Fruit fly (Drosophila melanogaster) whole organism, embryonic: ENCODE measurements around the gene Sfp93F.

Experiments used
- Ada2b ChIP-seq: fragments of 200-800 bp; sonication (Bioruptor generic); IDR thresholded peaks from 2 replicates; pipeline ENCODE4 v1.3.6; 2022; ENCODE audit warnings: missing biosample characterization, missing genetic modification characterization
- Atf-2 ChIP-seq: fragments of 200-800 bp; sonication (Bioruptor generic); optimal IDR thresholded peaks from 2 replicates; lab custom pipeline; 2016; ENCODE audit warnings: missing biosample characterization, missing genetic modification characterization
- Atf6 ChIP-seq: fragments of 200-800 bp; sonication (Bioruptor generic); IDR thresholded peaks from 2 replicates; pipeline ENCODE4 v1.3.6; 2022; ENCODE audit warnings: missing biosample characterization, missing genetic modification characterization
- CG10321 ChIP-seq: fragments of 200-800 bp; sonication (Bioruptor generic); IDR thresholded peaks from 2 replicates; pipeline ENCODE4 v1.3.6; 2022; ENCODE audit warnings: missing biosample characterization, missing genetic modification characterization
- CG10366 ChIP-seq: fragments of 200-800 bp; sonication (Bioruptor generic); IDR thresholded peaks from 2 replicates; pipeline ENCODE4 v1.3.6; 2022; ENCODE audit warnings: missing biosample characterization, missing genetic modification characterization
- CG10431 ChIP-seq: fragments of 200-800 bp; sonication (Bioruptor generic); optimal IDR thresholded peaks from 3 replicates; lab custom pipeline; 2018; ENCODE audit warnings: missing biosample characterization, mild to moderate bottlenecking, missing genetic modification characterization
- CG10959 ChIP-seq: fragments of 200-800 bp; sonication (Bioruptor generic); IDR thresholded peaks from 2 replicates; pipeline ENCODE4 v1.3.6; 2022; ENCODE audit warnings: missing biosample characterization, missing genetic modification characterization
- CG11247 ChIP-seq: fragments of 200-800 bp; sonication (Bioruptor generic); IDR thresholded peaks from 2 replicates; pipeline ENCODE4 v1.3.6; 2022; ENCODE audit warnings: missing biosample characterization, missing genetic modification characterization
- CG12236 ChIP-seq: fragments of 200-800 bp; sonication (Bioruptor generic); optimal IDR thresholded peaks from 2 replicates; lab custom pipeline; 2016; ENCODE audit warnings: missing biosample characterization, missing genetic modification characterization
- CG14050 ChIP-seq: fragments of 200-800 bp; sonication (Bioruptor generic); IDR thresholded peaks from 3 replicates; pipeline ENCODE4 v1.3.6; 2022; ENCODE audit warnings: missing biosample characterization, missing genetic modification characterization
- CG15479 ChIP-seq: fragments of 200-800 bp; sonication (Bioruptor generic); optimal IDR thresholded peaks from 3 replicates; lab custom pipeline; 2019; ENCODE audit warnings: missing biosample characterization, mild to moderate bottlenecking, missing genetic modification characterization, moderate library complexity
- CG17359 ChIP-seq: fragments of 200-800 bp; sonication (Bioruptor generic); optimal IDR thresholded peaks from 3 replicates; lab custom pipeline; 2018; ENCODE audit warnings: missing biosample characterization, mild to moderate bottlenecking, missing genetic modification characterization, moderate library complexity
- CG17912 ChIP-seq: fragments of 200-800 bp; sonication (Bioruptor generic); optimal IDR thresholded peaks from 2 replicates; lab custom pipeline; 2018; ENCODE audit warnings: missing biosample characterization, mild to moderate bottlenecking, missing genetic modification characterization
- CG18262 ChIP-seq: fragments of 200-800 bp; optimal IDR thresholded peaks from 3 replicates; lab custom pipeline; 2019; ENCODE audit warnings: missing biosample characterization, mild to moderate bottlenecking, missing genetic modification characterization, moderate library complexity
- CG2129 ChIP-seq: fragments of 200-800 bp; sonication (Bioruptor generic); IDR thresholded peaks from 2 replicates; pipeline ENCODE4 v1.3.6; 2022; ENCODE audit warnings: missing biosample characterization, missing genetic modification characterization; ENCODE audit not compliant: partially characterized antibody
- CG2875 ChIP-seq: fragments of 200-800 bp; sonication (Bioruptor generic); optimal IDR thresholded peaks from 2 replicates; lab custom pipeline; 2017; ENCODE audit warnings: missing biosample characterization, mild to moderate bottlenecking, missing genetic modification characterization, missing genetic modification reagents
- CG3726 ChIP-seq: fragments of 200-800 bp; sonication (Bioruptor generic); IDR thresholded peaks from 3 replicates; pipeline ENCODE4, ENCODE4 v1.3.6; 2022; ENCODE audit warnings: missing biosample characterization, missing genetic modification characterization
- CG5180 ChIP-seq: fragments of 200-800 bp; sonication (Bioruptor generic); optimal IDR thresholded peaks from 3 replicates; lab custom pipeline; 2017; ENCODE audit warnings: missing biosample characterization, missing genetic modification characterization, mild to moderate bottlenecking, moderate library complexity, missing genetic modification reagents
- CG8924 ChIP-seq: fragments of 200-800 bp; optimal IDR thresholded peaks from 3 replicates; lab custom pipeline; 2019; ENCODE audit warnings: missing biosample characterization, mild to moderate bottlenecking, missing genetic modification characterization, moderate library complexity
- CG9437 ChIP-seq: fragments of 200-800 bp; sonication (Bioruptor generic); optimal IDR thresholded peaks from 2 replicates; lab custom pipeline; 2018; ENCODE audit warnings: missing biosample characterization, mild to moderate bottlenecking, missing genetic modification characterization
- CG9932 ChIP-seq: fragments of 200-800 bp; sonication (Bioruptor generic); IDR thresholded peaks from 2 replicates; pipeline ENCODE4 v1.3.6; 2022; ENCODE audit warnings: missing biosample characterization, missing genetic modification characterization
- Dad ChIP-seq: fragments of 200-800 bp; sonication (Bioruptor generic); optimal IDR thresholded peaks from 3 replicates; lab custom pipeline; 2016; ENCODE audit warnings: missing biosample characterization, missing genetic modification characterization
- E2f1 ChIP-seq: fragments of 200-800 bp; sonication (Bioruptor generic); IDR thresholded peaks from 2 replicates; pipeline ENCODE4 v1.3.6; 2022; ENCODE audit warnings: missing biosample characterization, missing genetic modification characterization
- Gsc ChIP-seq: fragments of 200-800 bp; sonication (Bioruptor generic); IDR thresholded peaks from 2 replicates; pipeline ENCODE4 v1.3.6; 2022; ENCODE audit warnings: missing biosample characterization, missing genetic modification characterization
- Hey ChIP-seq: fragments of 200-800 bp; sonication (Bioruptor generic); optimal IDR thresholded peaks from 3 replicates; lab custom pipeline; 2018; ENCODE audit warnings: missing biosample characterization, mild to moderate bottlenecking, missing genetic modification characterization
- Opbp ChIP-seq: fragments of 200-800 bp; sonication (Bioruptor generic); IDR thresholded peaks from 3 replicates; pipeline ENCODE4 v1.3.6; 2022; ENCODE audit warnings: missing biosample characterization, missing genetic modification characterization; ENCODE audit not compliant: partially characterized antibody
- Optix ChIP-seq: fragments of 200-800 bp; sonication (Bioruptor generic); IDR thresholded peaks from 3 replicates; pipeline ENCODE4 v1.3.6; 2022; ENCODE audit warnings: missing biosample characterization, missing genetic modification characterization
- Ptx1 ChIP-seq: fragments of 200-800 bp; sonication (Bioruptor generic); IDR thresholded peaks from 2 replicates; pipeline ENCODE4 v1.3.6; 2022; ENCODE audit warnings: missing biosample characterization, missing genetic modification characterization
- Ssrp ChIP-seq: fragments of 200-800 bp; sonication (Bioruptor generic); optimal IDR thresholded peaks from 2 replicates; lab custom pipeline; 2018; ENCODE audit warnings: missing biosample characterization, mild to moderate bottlenecking, missing genetic modification characterization, moderate library complexity
- Stat92E ChIP-seq, 3 experiments: fragments of >200 bp in 2 of 3; fragments of 200-800 bp in 1 of 3; sonication (Bioruptor generic) in 1 of 3; optimal IDR thresholded peaks; 2 replicates each; lab custom pipeline; 2017 to 2019; ENCODE audit warnings: missing biosample characterization in 3 of 3, missing genetic modification characterization in 3 of 3, mild to moderate bottlenecking in 1 of 3, moderate library complexity in 1 of 3
- aop ChIP-seq: fragments of 200-800 bp; sonication (Bioruptor generic); IDR thresholded peaks from 2 replicates; pipeline ENCODE4 v1.3.6; 2022; ENCODE audit warnings: missing biosample characterization, missing genetic modification characterization
- ara ChIP-seq: fragments of 200-800 bp; sonication (Bioruptor generic); IDR thresholded peaks from 2 replicates; pipeline ENCODE4 v1.3.6; 2022; ENCODE audit warnings: missing biosample characterization, missing genetic modification characterization
- chif ChIP-seq, 2 experiments: fragments of 200-800 bp; sonication (Bioruptor generic); optimal IDR thresholded peaks; 3 replicates each; lab custom pipeline; 2016; ENCODE audit warnings: missing biosample characterization in 2 of 2, missing genetic modification characterization in 2 of 2
- dmrt99B ChIP-seq: fragments of 200-800 bp; sonication (Bioruptor generic); optimal IDR thresholded peaks from 2 replicates; lab custom pipeline; 2018; ENCODE audit warnings: missing biosample characterization, mild to moderate bottlenecking, missing genetic modification characterization, moderate library complexity
- dysf ChIP-seq: fragments of 200-800 bp; sonication (Bioruptor generic); IDR thresholded peaks from 3 replicates; pipeline ENCODE4 v1.3.6; 2022; ENCODE audit warnings: missing biosample characterization, missing genetic modification characterization
- esg ChIP-seq: fragments of 200-800 bp; sonication (Bioruptor generic); conservative IDR thresholded peaks from 2 replicates; pipeline ENCODE4 v1.3.6; 2022; ENCODE audit warnings: missing biosample characterization, missing genetic modification characterization
- gem ChIP-seq: fragments of 200-800 bp; sonication (Bioruptor generic); optimal IDR thresholded peaks from 2 replicates; lab custom pipeline; 2019; ENCODE audit warnings: missing biosample characterization, mild to moderate bottlenecking, missing genetic modification characterization, moderate library complexity
- grau ChIP-seq: fragments of 200-800 bp; optimal IDR thresholded peaks from 3 replicates; lab custom pipeline; 2019; ENCODE audit warnings: missing biosample characterization, mild to moderate bottlenecking, missing genetic modification characterization, moderate library complexity
- hkb ChIP-seq, 2 experiments: fragments of 200-800 bp in 1 of 2; fragments of >200 bp in 1 of 2; sonication (Bioruptor generic) in 1 of 2; IDR thresholded peaks in 1 of 2; optimal IDR thresholded peaks in 1 of 2; 2 replicates each; pipeline versions ENCODE4 v1.3.6 to Lab custom; 2017 to 2022; ENCODE audit warnings: missing biosample characterization in 1 of 2, missing genetic modification characterization in 1 of 2
- inv ChIP-seq: fragments of 200-800 bp; sonication (Bioruptor generic); IDR thresholded peaks from 2 replicates; pipeline ENCODE4 v1.3.6; 2022; ENCODE audit warnings: missing biosample characterization, missing genetic modification characterization; ENCODE audit not compliant: partially characterized antibody
- lmd ChIP-seq: fragments of 200-800 bp; sonication (Bioruptor generic); IDR thresholded peaks from 2 replicates; pipeline ENCODE4 v1.3.6; 2022; ENCODE audit warnings: missing biosample characterization, missing genetic modification characterization
- nerfin-1 ChIP-seq: fragments of 200-800 bp; sonication (Bioruptor generic); optimal IDR thresholded peaks from 3 replicates; lab custom pipeline; 2019; ENCODE audit warnings: missing biosample characterization, mild to moderate bottlenecking, missing genetic modification characterization, moderate library complexity
- scrt ChIP-seq: fragments of 200-800 bp; sonication (Bioruptor generic); optimal IDR thresholded peaks from 2 replicates; lab custom pipeline; 2018; ENCODE audit warnings: missing biosample characterization, mild to moderate bottlenecking, missing genetic modification characterization, moderate library complexity
- sd ChIP-seq: fragments of 200-800 bp; sonication (Bioruptor generic); optimal IDR thresholded peaks from 3 replicates; lab custom pipeline; 2018; ENCODE audit warnings: missing biosample characterization, mild to moderate bottlenecking, missing genetic modification characterization, moderate library complexity
- tgo ChIP-seq: fragments of 200-800 bp; sonication (Bioruptor generic); IDR thresholded peaks from 3 replicates; pipeline ENCODE4 v1.3.6; 2022; ENCODE audit warnings: missing biosample characterization, missing genetic modification characterization
- vvl ChIP-seq: fragments of 200-800 bp; sonication (Bioruptor generic); IDR thresholded peaks from 2 replicates; pipeline ENCODE4 v1.3.6; 2022; ENCODE audit warnings: missing biosample characterization, missing genetic modification characterization
- wor ChIP-seq: fragments of 200-800 bp; sonication (Bioruptor generic); IDR thresholded peaks from 2 replicates; pipeline ENCODE4 v1.3.6; 2022; ENCODE audit warnings: missing biosample characterization, missing genetic modification characterization

Gene Sfp93F

DNA sequence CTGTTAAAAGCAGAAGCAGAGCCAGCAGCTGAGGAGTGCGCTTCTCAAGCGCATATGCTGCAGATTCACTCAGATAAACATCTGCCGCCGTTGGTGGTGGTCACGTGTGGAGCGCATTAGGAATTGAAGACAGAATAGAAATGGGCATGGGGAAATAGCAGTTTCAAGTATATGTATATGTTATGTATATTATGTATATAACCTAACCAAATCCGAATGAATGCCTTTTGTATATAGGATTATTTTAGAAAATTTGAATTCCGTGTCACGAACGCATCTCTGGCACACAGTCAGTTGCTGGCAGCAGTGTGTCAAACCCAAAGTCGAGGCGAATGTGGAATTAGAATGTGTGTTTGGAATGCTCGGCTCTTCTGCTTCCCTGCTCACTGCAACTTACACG lies 45.0 kb downstream of the Sfp93F start (continued):
- TF ChIP-seq CG8924 (tag; lab: Kevin White, UChicago) = no peak
- no peak for TF ChIP-seq sd (tag; lab: Kevin White, UChicago)
- no peak for TF ChIP-seq CG5180 (GFP tag; lab: Kevin White, UChicago)
- no peak for TF ChIP-seq Dad (GFP tag; lab: Kevin White, UChicago)
- no peak for TF ChIP-seq aop (GFP tag; lab: Robert Waterston, UW)
- TF ChIP-seq grau (tag; lab: Kevin White, UChicago) = no peak
- 0 out of 2 replicates have a peak, but pooled peaks have one; percentile 20 for TF ChIP-seq CG2129 (GFP tag; lab: Robert Waterston, UW)
- no peak for TF ChIP-seq CG12236 (GFP tag; lab: Kevin White, UChicago)
- TF ChIP-seq, all 482 proteins: peak for 9

DNA sequence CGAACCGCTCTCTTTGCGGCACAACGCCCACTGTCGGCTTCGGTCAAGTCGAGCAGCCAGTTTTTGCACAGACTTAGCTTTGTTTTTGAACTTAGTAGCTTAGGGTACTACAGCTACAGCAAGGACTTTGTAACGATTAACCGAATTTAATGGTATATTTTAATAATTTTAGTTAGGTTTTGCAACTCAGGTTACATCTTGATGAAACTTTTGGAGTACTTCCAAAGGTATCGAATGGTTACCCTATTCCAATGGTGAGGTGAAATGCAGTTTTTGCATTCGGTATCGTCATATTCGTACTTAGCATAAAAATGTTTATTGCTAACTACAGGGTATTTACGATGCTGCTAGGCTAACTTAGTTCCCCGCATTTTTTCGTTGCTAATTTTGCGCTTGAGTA lies 47.5 kb downstream of the Sfp93F start:
- TF ChIP-seq Stat92E (GFP tag; optimal IDR thresholded peaks at IDR 0.05; lab: Kevin White, UChicago) (no peak), CG9437 (GFP tag; lab: Kevin White, UChicago) (no peak), CG3726 (GFP tag; lab: Robert Waterston, UW) (no peak), CG10321 (GFP tag; lab: Robert Waterston, UW) (no peak), Gsc (GFP tag; lab: Robert Waterston, UW) (no peak), CG18262 (tag; lab: Kevin White, UChicago) (no peak), CG11247 (no peak)

DNA sequence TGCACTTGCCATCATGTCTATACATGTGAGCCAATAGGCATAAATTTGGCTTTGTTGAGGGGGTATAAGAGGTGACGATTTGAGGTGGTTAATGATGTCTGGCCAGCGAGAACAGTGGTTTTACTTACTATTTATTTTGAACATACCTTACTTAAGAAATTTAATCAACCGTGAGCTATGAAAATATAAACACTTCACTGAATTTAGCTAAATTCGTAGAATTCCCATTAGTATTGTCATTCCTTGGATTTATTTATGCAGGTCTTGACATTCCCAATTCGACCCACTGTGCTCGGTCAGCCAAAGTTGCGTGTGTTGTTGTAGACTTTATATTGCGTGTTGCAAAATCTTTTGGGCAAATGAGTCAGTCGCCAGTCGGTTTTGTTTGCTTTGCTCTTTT lies 48.2 kb downstream of the Sfp93F start:
- TF ChIP-seq Ada2b (0 out of 2 replicates have a peak, but pooled peaks have one; percentile 23), CG10959 (GFP tag; lab: Robert Waterston, UW) (no peak), inv (no peak), Ssrp (no peak), wor (GFP tag; lab: Robert Waterston, UW) (0 out of 2 replicates have a peak, but pooled peaks have one; percentile 11), Atf-2 (GFP tag; lab: Kevin White, UChicago) (no peak), CG15479 (GFP tag; lab: Kevin White, UChicago) (no peak), Atf6 (GFP tag; lab: Robert Waterston, UW) (no peak), Ptx1 (GFP tag; lab: Robert Waterston, UW) (peak; percentile 51; the same call in 1 of the 2 replicates), dmrt99B (tag; lab: Kevin White, UChicago) (peak; percentile 51), CG9932 (no peak), CG10366 (GFP tag; lab: Robert Waterston, UW) (no peak), nerfin-1 (tag; lab: Kevin White, UChicago) (no peak), CG3726 (GFP tag; lab: Robert Waterston, UW) (0 out of 3 replicates have a peak, but pooled peaks have one; percentile 24), CG17359 (tag; lab: Kevin White, UChicago) (no peak), ara (no peak), CG10431 (GFP tag; lab: Kevin White, UChicago) (no peak), CG2875 (GFP tag; lab: Kevin White, UChicago) (no peak), hkb (optimal IDR thresholded peaks at IDR 0.05; lab: Kevin White, UChicago) (no peak), hkb (GFP tag; IDR thresholded peaks at IDR 0.05; lab: Robert Waterston, UW) (peak; percentile 41; the same call in 1 of the 2 replicates), gem (tag; lab: Kevin White, UChicago) (peak; percentile 32), dysf (GFP tag; lab: Robert Waterston, UW) (peak; percentile 38; the same call in 1 of the 3 replicates), Hey (tag; lab: Kevin White, UChicago) (no peak), Optix (GFP tag; lab: Robert Waterston, UW) (no peak), E2f1 (GFP tag; lab: Robert Waterston, UW) (peak; percentile 55; the same call in 1 of the 2 replicates), lmd (GFP tag; lab: Robert Waterston, UW) (peak; percentile 13; the same call in 1 of the 2 replicates), CG17912 (GFP tag; lab: Kevin White, UChicago) (no peak), CG14050 (GFP tag; lab: Robert Waterston, UW) (no peak), tgo (GFP tag; lab: Robert Waterston, UW) (peak; percentile 40; the same call in 1 of the 3 replicates), esg (GFP tag; lab: Robert Waterston, UW) (peak; percentile 23; the same call in 1 of the 2 replicates), Opbp (GFP tag; lab: Robert Waterston, UW) (no peak), vvl (GFP tag; lab: Robert Waterston, UW) (peak; percentile 29; the same call in 1 of the 2 replicates), scrt (GFP tag; lab: Kevin White, UChicago) (no peak), chif (GFP tag; optimal IDR thresholded peaks at IDR 0.05; lab: Kevin White, UChicago) (peak in 1 of 2 experiments; percentile 5)
